Worm (Caenorhabditis elegans) whole organism, L3 larva: Measurements from ENCODE around the gene elt-3.

Experiments
- aly-2 ChIP-seq: fragments of 150-350 bp; optimal IDR thresholded peaks from 2 replicates; lab custom pipeline; 2014; ENCODE audit warnings: missing biosample characterization, missing genetic modification characterization
- ama-1 ChIP-seq: fragments of 150-350 bp; optimal IDR thresholded peaks from 2 replicates; lab custom pipeline; 2018
- ceh-16 ChIP-seq: sonication (generic microtip); optimal IDR thresholded peaks from 2 replicates; lab custom pipeline; 2017; ENCODE audit warnings: missing biosample characterization, missing genetic modification characterization
- ceh-28 ChIP-seq: fragments of 150-350 bp; optimal IDR thresholded peaks from 2 replicates; lab custom pipeline; 2014; ENCODE audit warnings: missing biosample characterization, missing genetic modification reagents, missing genetic modification characterization
- egl-27 ChIP-seq: sonication (generic microtip); optimal IDR thresholded peaks from 4 replicates; lab custom pipeline; 2017; ENCODE audit warnings: missing biosample characterization, missing genetic modification reagents, missing genetic modification characterization
- egl-5 ChIP-seq: fragments of 150-350 bp; optimal IDR thresholded peaks from 2 replicates; lab custom pipeline; 2017; ENCODE audit warnings: missing biosample characterization, missing genetic modification reagents, missing genetic modification characterization, inconsistent platforms
- elt-1 ChIP-seq: fragments of 150-350 bp; optimal IDR thresholded peaks from 2 replicates; lab custom pipeline; 2014; ENCODE audit warnings: missing biosample characterization, missing genetic modification characterization
- elt-3 ChIP-seq, 3 experiments: fragments of 150-350 bp in 1 of 3; sonication (generic microtip) in 2 of 3; optimal IDR thresholded peaks; 2 replicates in 2 of 3; 4 replicates in 1 of 3; lab custom pipeline; 2014 to 2017; ENCODE audit warnings: missing biosample characterization in 3 of 3, missing genetic modification characterization in 3 of 3
- eor-1 ChIP-seq, 2 experiments: fragments of 150-350 bp; optimal IDR thresholded peaks; 2 replicates each; lab custom pipeline; 2014 to 2018; ENCODE audit warnings: missing biosample characterization in 2 of 2, missing genetic modification characterization in 2 of 2
- fkh-10 ChIP-seq: sonication (generic microtip); optimal IDR thresholded peaks from 2 replicates; lab custom pipeline; 2017; ENCODE audit warnings: missing biosample characterization, missing genetic modification reagents, missing genetic modification characterization
- fkh-2 ChIP-seq: fragments of 150-350 bp; optimal IDR thresholded peaks from 2 replicates; lab custom pipeline; 2014; ENCODE audit warnings: missing biosample characterization, missing genetic modification reagents, missing genetic modification characterization
- fos-1 ChIP-seq: fragments of 150-350 bp; optimal IDR thresholded peaks from 2 replicates; lab custom pipeline; 2014; ENCODE audit warnings: missing biosample characterization, missing genetic modification characterization
- hmg-11 ChIP-seq: sonication (generic microtip); optimal IDR thresholded peaks from 2 replicates; lab custom pipeline; 2016; ENCODE audit warnings: missing genetic modification characterization, missing compliant biosample characterization
- lin-15B ChIP-seq: fragments of 150-350 bp; optimal IDR thresholded peaks from 2 replicates; lab custom pipeline; 2014; ENCODE audit warnings: missing biosample characterization, missing genetic modification characterization
- lin-39 ChIP-seq: fragments of 150-350 bp; optimal IDR thresholded peaks from 2 replicates; lab custom pipeline; 2018; ENCODE audit warnings: missing biosample characterization, missing genetic modification reagents, missing genetic modification characterization
- lsy-12 ChIP-seq: sonication (generic microtip); optimal IDR thresholded peaks from 2 replicates; lab custom pipeline; 2016; ENCODE audit warnings: mild to moderate bottlenecking, missing genetic modification characterization, missing compliant biosample characterization
- mdl-1 ChIP-seq: fragments of 150-350 bp; optimal IDR thresholded peaks from 2 replicates; lab custom pipeline; 2014; ENCODE audit warnings: missing biosample characterization, missing genetic modification characterization
- mml-1 ChIP-seq: fragments of 150-350 bp; sonication (generic microtip); optimal IDR thresholded peaks from 3 replicates; lab custom pipeline; 2014; ENCODE audit warnings: missing biosample characterization, missing genetic modification characterization
- nfya-1 ChIP-seq: sonication (generic microtip); optimal IDR thresholded peaks from 2 replicates; lab custom pipeline; 2017; ENCODE audit warnings: missing genetic modification characterization, mild to moderate bottlenecking, missing compliant biosample characterization, antibody characterized with exemption, moderate library complexity; ENCODE audit not compliant: insufficient read depth
- nhr-12 ChIP-seq: fragments of 150-350 bp; optimal IDR thresholded peaks from 2 replicates; lab custom pipeline; 2014; ENCODE audit warnings: missing biosample characterization, missing genetic modification characterization
- nhr-23 ChIP-seq: fragments of 150-350 bp; optimal IDR thresholded peaks from 2 replicates; lab custom pipeline; 2014; ENCODE audit warnings: missing biosample characterization, missing genetic modification reagents, missing genetic modification characterization
- nhr-237 ChIP-seq: fragments of 150-350 bp; optimal IDR thresholded peaks from 2 replicates; lab custom pipeline; 2014; ENCODE audit warnings: missing biosample characterization, missing genetic modification characterization
- nhr-25 ChIP-seq: sonication (generic microtip); optimal IDR thresholded peaks from 2 replicates; lab custom pipeline; 2017; ENCODE audit warnings: missing biosample characterization, missing genetic modification characterization
- nhr-28 ChIP-seq: fragments of 150-350 bp; optimal IDR thresholded peaks from 2 replicates; lab custom pipeline; 2014; ENCODE audit warnings: missing biosample characterization, missing genetic modification characterization
- nhr-43 ChIP-seq: sonication (generic microtip); optimal IDR thresholded peaks from 2 replicates; lab custom pipeline; 2016; ENCODE audit warnings: mild to moderate bottlenecking, missing genetic modification characterization, missing compliant biosample characterization; ENCODE audit not compliant: poor library complexity, severe bottlenecking
- nhr-67 ChIP-seq: fragments of 150-350 bp; optimal IDR thresholded peaks from 2 replicates; lab custom pipeline; 2014; ENCODE audit warnings: missing biosample characterization, missing genetic modification characterization
- nhr-77 ChIP-seq: fragments of 150-350 bp; optimal IDR thresholded peaks from 2 replicates; lab custom pipeline; 2014; ENCODE audit warnings: missing biosample characterization, missing genetic modification characterization
- pha-4 ChIP-seq: fragments of 150-350 bp; optimal IDR thresholded peaks from 2 replicates; lab custom pipeline; 2014; ENCODE audit warnings: missing biosample characterization, missing genetic modification reagents, missing genetic modification characterization
- pqm-1 ChIP-seq: fragments of 150-350 bp; optimal IDR thresholded peaks from 2 replicates; lab custom pipeline; 2017; ENCODE audit warnings: missing biosample characterization, missing genetic modification characterization, inconsistent platforms
- snpc-4 ChIP-seq: fragments of 150-350 bp; optimal IDR thresholded peaks from 2 replicates; lab custom pipeline; 2014; ENCODE audit warnings: missing biosample characterization, missing genetic modification characterization
- unc-39 ChIP-seq: sonication (generic microtip); optimal IDR thresholded peaks from 4 replicates; lab custom pipeline; 2017; ENCODE audit warnings: missing biosample characterization, missing genetic modification characterization
- unc-62 ChIP-seq: fragments of 150-350 bp; sonication (generic microtip); optimal IDR thresholded peaks from 4 replicates; lab custom pipeline; 2014; ENCODE audit warnings: missing biosample characterization, missing genetic modification reagents, missing genetic modification characterization
- zag-1 ChIP-seq: fragments of 150-350 bp; optimal IDR thresholded peaks from 2 replicates; lab custom pipeline; 2014; ENCODE audit warnings: missing biosample characterization, missing genetic modification characterization
- ztf-11 ChIP-seq: fragments of 150-350 bp; optimal IDR thresholded peaks from 2 replicates; lab custom pipeline; 2014; ENCODE audit warnings: missing biosample characterization, missing genetic modification characterization
- ztf-4 ChIP-seq: fragments of 150-350 bp; optimal IDR thresholded peaks from 2 replicates; lab custom pipeline; 2014; ENCODE audit warnings: missing biosample characterization, missing genetic modification characterization

elt-3 gene

DNA sequence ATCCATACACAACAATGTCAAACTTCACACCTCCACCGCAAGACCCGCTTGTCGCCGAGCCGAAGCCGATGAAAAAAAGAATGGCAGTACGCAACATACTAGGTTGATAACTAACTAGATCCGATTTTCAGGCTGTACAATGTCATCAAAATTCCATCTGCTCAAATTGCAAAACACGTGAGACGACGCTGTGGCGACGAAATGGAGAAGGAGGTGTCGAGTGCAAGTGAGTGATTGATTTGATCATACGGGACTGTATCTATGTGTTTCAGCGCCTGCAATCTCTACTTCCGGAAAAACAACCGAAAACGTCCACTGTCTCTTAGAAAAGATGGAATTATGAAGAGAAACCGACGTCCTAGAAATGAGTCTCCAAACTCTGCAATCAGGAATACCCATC lies 5.6 kb downstream of the elt-3 start:
- TF ChIP-seq nhr-12 (tag; lab: Kevin White, UChicago) = no peak
- TF ChIP-seq elt-3 (tag; optimal IDR thresholded peaks at IDR 0.05; lab: Kevin White, UChicago) = peak in 1 of 3 experiments; percentile 86

DNA sequence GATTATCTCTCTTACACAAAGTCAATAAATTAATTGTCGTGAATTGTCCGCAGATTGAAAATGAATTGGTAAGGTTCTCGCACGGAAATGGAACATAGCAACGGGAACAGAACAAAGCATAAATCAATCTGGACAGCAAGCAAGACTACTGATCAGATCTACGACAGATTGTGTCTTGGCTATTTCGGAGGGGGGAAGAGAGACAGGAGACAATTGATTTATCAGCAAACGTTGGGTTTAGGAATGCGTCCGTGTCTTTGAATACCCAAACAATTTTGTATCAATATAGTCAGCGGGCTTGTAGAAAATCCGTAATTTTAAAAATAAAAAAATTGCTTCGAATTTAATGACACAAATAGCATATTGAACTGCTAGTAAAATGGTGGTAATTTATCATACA lies 6.6 kb downstream of the elt-3 start:
- TF ChIP-seq pqm-1 (tag; lab: Kevin White, UChicago) = no peak
- TF ChIP-seq ama-1 (lab: Kevin White, UChicago) = peak; percentile 57
- no peak for TF ChIP-seq lin-15B
- TF ChIP-seq ceh-28 (tag; lab: Kevin White, UChicago) = no peak
- peak; percentile 44 for TF ChIP-seq elt-1 (tag; lab: Kevin White, UChicago)
- no peak for TF ChIP-seq lin-39 (tag; lab: Kevin White, UChicago)
- no peak for TF ChIP-seq nhr-77 (tag; lab: Kevin White, UChicago)
- no peak for TF ChIP-seq aly-2
- TF ChIP-seq ztf-11 (tag; lab: Kevin White, UChicago) = no peak
- peak; percentile 26 for TF ChIP-seq lsy-12 (tag; lab: Kevin White, UChicago)
- no peak for TF ChIP-seq snpc-4
- TF ChIP-seq nhr-28 (tag; lab: Kevin White, UChicago) = no peak
- peak in 2 of 3 experiments; percentile 58 to 86 for TF ChIP-seq elt-3 (tag; optimal IDR thresholded peaks at IDR 0.05; lab: Kevin White, UChicago)
- TF ChIP-seq nhr-23 (tag; lab: Kevin White, UChicago) = peak; percentile 53
- peak; percentile 28 for TF ChIP-seq unc-62 (GFP tag; lab: Kevin White, UChicago)
- no peak for TF ChIP-seq eor-1 (tag; optimal IDR thresholded peaks at IDR 0.05; lab: Kevin White, UChicago)
- TF ChIP-seq nhr-43 (tag; lab: Kevin White, UChicago) = peak; percentile 67
- peak; percentile 29 for TF ChIP-seq nhr-25 (tag; lab: Kevin White, UChicago)
- no peak for TF ChIP-seq egl-5 (tag; lab: Kevin White, UChicago)

ce11 chrX:13941865-13942264 lies 7.2 kb downstream of the elt-3 start:
- no peak for TF ChIP-seq fkh-2 (tag; lab: Kevin White, UChicago)
- TF ChIP-seq elt-3 (tag; optimal IDR thresholded peaks at IDR 0.05; lab: Kevin White, UChicago) = no peak
- TF ChIP-seq unc-39 (tag; lab: Kevin White, UChicago) = no peak
- no peak for TF ChIP-seq nhr-67 (tag; lab: Kevin White, UChicago)
- no peak for TF ChIP-seq ceh-16 (tag; lab: Kevin White, UChicago)
- no peak for TF ChIP-seq hmg-11 (tag; lab: Kevin White, UChicago)

DNA sequence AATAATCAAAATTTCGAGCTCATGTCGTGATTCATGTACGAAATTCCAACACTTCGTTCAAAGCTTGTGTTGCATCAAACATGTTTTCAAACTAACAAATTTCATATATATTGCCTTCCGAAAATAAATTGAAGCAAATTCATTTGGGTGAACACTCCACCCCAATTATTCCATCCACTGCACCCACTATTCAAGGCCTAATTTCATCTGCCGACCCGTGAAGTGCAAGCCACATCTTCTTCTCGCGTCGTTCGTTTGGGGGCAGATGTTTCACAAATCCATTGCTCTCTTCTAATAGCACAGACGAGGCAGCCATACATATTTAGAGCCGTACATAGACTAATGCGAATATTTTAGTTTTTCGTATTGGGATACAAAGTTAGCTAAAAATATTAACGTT lies 9.5 kb downstream of the elt-3 start:
- TF ChIP-seq unc-39 (tag; lab: Kevin White, UChicago) (no peak), aly-2 (no peak), mdl-1 (no peak), mml-1 (tag; lab: Kevin White, UChicago) (no peak), ztf-4 (tag; lab: Kevin White, UChicago) (no peak), fkh-10 (GFP tag; lab: Kevin White, UChicago) (no peak), nhr-67 (tag; lab: Kevin White, UChicago) (no peak), egl-27 (tag; lab: Kevin White, UChicago) (no peak), unc-62 (GFP tag; lab: Kevin White, UChicago) (no peak), fos-1 (tag; lab: Kevin White, UChicago) (no peak), pha-4 (no peak), elt-3 (tag; optimal IDR thresholded peaks at IDR 0.05; lab: Kevin White, UChicago) (no peak), nhr-25 (tag; lab: Kevin White, UChicago) (no peak), nhr-237 (tag; lab: Kevin White, UChicago) (no peak), fkh-2 (tag; lab: Kevin White, UChicago) (no peak), lin-15B (no peak), ztf-11 (tag; lab: Kevin White, UChicago) (no peak), nfya-1 (tag; lab: Kevin White, UChicago) (no peak), lsy-12 (tag; lab: Kevin White, UChicago) (no peak), zag-1 (no peak)

DNA sequence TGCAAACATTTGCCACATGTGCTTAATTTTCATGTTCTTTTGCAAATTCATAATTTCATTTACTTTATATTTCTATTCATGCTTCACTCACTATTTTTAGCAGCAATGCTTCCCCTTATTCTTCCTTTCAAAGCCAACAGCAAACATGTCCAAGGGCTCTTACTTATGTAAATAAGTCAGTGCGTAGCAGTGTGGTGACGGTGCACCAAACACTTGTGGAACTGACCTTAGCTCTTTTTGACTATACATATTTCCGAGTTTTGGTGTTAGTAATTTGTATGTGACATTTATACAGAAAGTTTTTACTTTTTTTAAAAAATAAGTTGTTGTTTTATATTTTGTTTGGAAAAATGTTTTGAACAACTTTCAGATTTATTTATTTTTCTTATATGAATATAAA lies 10.4 kb downstream of the elt-3 start:
- TF ChIP-seq egl-27 (tag; lab: Kevin White, UChicago) (no peak), nfya-1 (tag; lab: Kevin White, UChicago) (no peak)
- TF ChIP-seq, all 47 proteins: peak for 0
